Worm (Caenorhabditis elegans) whole organism, L3 larva: ENCODE results near the gene R107.9.

Experiments
- R02D3.7 ChIP-seq: fragments of 150-350 bp; optimal IDR thresholded peaks from 2 replicates; lab custom pipeline; 2014; ENCODE audit warnings: missing biosample characterization, missing genetic modification characterization
- ZK546.5 ChIP-seq: sonication (generic microtip); optimal IDR thresholded peaks from 2 replicates; lab custom pipeline; 2017; ENCODE audit warnings: missing biosample characterization, missing genetic modification characterization
- aly-2 ChIP-seq: fragments of 150-350 bp; optimal IDR thresholded peaks from 2 replicates; lab custom pipeline; 2014; ENCODE audit warnings: missing biosample characterization, missing genetic modification characterization
- ama-1 ChIP-seq: fragments of 150-350 bp; optimal IDR thresholded peaks from 2 replicates; lab custom pipeline; 2018
- ceh-16 ChIP-seq: sonication (generic microtip); optimal IDR thresholded peaks from 2 replicates; lab custom pipeline; 2017; ENCODE audit warnings: missing biosample characterization, missing genetic modification characterization
- ceh-28 ChIP-seq: fragments of 150-350 bp; optimal IDR thresholded peaks from 2 replicates; lab custom pipeline; 2014; ENCODE audit warnings: missing biosample characterization, missing genetic modification reagents, missing genetic modification characterization
- ceh-82 ChIP-seq: fragments of 150-350 bp; optimal IDR thresholded peaks from 2 replicates; lab custom pipeline; 2014; ENCODE audit warnings: missing biosample characterization, missing genetic modification characterization
- ceh-9 ChIP-seq: sonication (generic microtip); optimal IDR thresholded peaks from 2 replicates; lab custom pipeline; 2018; ENCODE audit warnings: missing biosample characterization, missing genetic modification characterization
- daf-12 ChIP-seq: fragments of 150-350 bp; optimal IDR thresholded peaks from 2 replicates; lab custom pipeline; 2014; ENCODE audit warnings: missing biosample characterization, missing genetic modification reagents, missing genetic modification characterization
- egl-27 ChIP-seq: sonication (generic microtip); optimal IDR thresholded peaks from 4 replicates; lab custom pipeline; 2017; ENCODE audit warnings: missing biosample characterization, missing genetic modification reagents, missing genetic modification characterization
- elt-1 ChIP-seq: fragments of 150-350 bp; optimal IDR thresholded peaks from 2 replicates; lab custom pipeline; 2014; ENCODE audit warnings: missing biosample characterization, missing genetic modification characterization
- elt-2 ChIP-seq: sonication (generic microtip); optimal IDR thresholded peaks from 2 replicates; lab custom pipeline; 2016; ENCODE audit warnings: missing genetic modification reagents, mild to moderate bottlenecking, missing genetic modification characterization, missing compliant biosample characterization
- elt-3 ChIP-seq, 3 experiments: fragments of 150-350 bp in 1 of 3; sonication (generic microtip) in 2 of 3; optimal IDR thresholded peaks; 2 replicates in 2 of 3; 4 replicates in 1 of 3; lab custom pipeline; 2014 to 2017; ENCODE audit warnings: missing biosample characterization in 3 of 3, missing genetic modification characterization in 3 of 3
- eor-1 ChIP-seq, 2 experiments: fragments of 150-350 bp; optimal IDR thresholded peaks; 2 replicates each; lab custom pipeline; 2014 to 2018; ENCODE audit warnings: missing biosample characterization in 2 of 2, missing genetic modification characterization in 2 of 2
- fkh-10 ChIP-seq: sonication (generic microtip); optimal IDR thresholded peaks from 2 replicates; lab custom pipeline; 2017; ENCODE audit warnings: missing biosample characterization, missing genetic modification reagents, missing genetic modification characterization
- fos-1 ChIP-seq: fragments of 150-350 bp; optimal IDR thresholded peaks from 2 replicates; lab custom pipeline; 2014; ENCODE audit warnings: missing biosample characterization, missing genetic modification characterization
- lin-15B ChIP-seq: fragments of 150-350 bp; optimal IDR thresholded peaks from 2 replicates; lab custom pipeline; 2014; ENCODE audit warnings: missing biosample characterization, missing genetic modification characterization
- lin-39 ChIP-seq: fragments of 150-350 bp; optimal IDR thresholded peaks from 2 replicates; lab custom pipeline; 2018; ENCODE audit warnings: missing biosample characterization, missing genetic modification reagents, missing genetic modification characterization
- lsy-12 ChIP-seq: sonication (generic microtip); optimal IDR thresholded peaks from 2 replicates; lab custom pipeline; 2016; ENCODE audit warnings: mild to moderate bottlenecking, missing genetic modification characterization, missing compliant biosample characterization
- mdl-1 ChIP-seq: fragments of 150-350 bp; optimal IDR thresholded peaks from 2 replicates; lab custom pipeline; 2014; ENCODE audit warnings: missing biosample characterization, missing genetic modification characterization
- mml-1 ChIP-seq: fragments of 150-350 bp; sonication (generic microtip); optimal IDR thresholded peaks from 3 replicates; lab custom pipeline; 2014; ENCODE audit warnings: missing biosample characterization, missing genetic modification characterization
- nhr-12 ChIP-seq: fragments of 150-350 bp; optimal IDR thresholded peaks from 2 replicates; lab custom pipeline; 2014; ENCODE audit warnings: missing biosample characterization, missing genetic modification characterization
- nhr-237 ChIP-seq: fragments of 150-350 bp; optimal IDR thresholded peaks from 2 replicates; lab custom pipeline; 2014; ENCODE audit warnings: missing biosample characterization, missing genetic modification characterization
- nhr-25 ChIP-seq: sonication (generic microtip); optimal IDR thresholded peaks from 2 replicates; lab custom pipeline; 2017; ENCODE audit warnings: missing biosample characterization, missing genetic modification characterization
- nhr-28 ChIP-seq: fragments of 150-350 bp; optimal IDR thresholded peaks from 2 replicates; lab custom pipeline; 2014; ENCODE audit warnings: missing biosample characterization, missing genetic modification characterization
- nhr-43 ChIP-seq: sonication (generic microtip); optimal IDR thresholded peaks from 2 replicates; lab custom pipeline; 2016; ENCODE audit warnings: mild to moderate bottlenecking, missing genetic modification characterization, missing compliant biosample characterization; ENCODE audit not compliant: poor library complexity, severe bottlenecking
- nhr-67 ChIP-seq: fragments of 150-350 bp; optimal IDR thresholded peaks from 2 replicates; lab custom pipeline; 2014; ENCODE audit warnings: missing biosample characterization, missing genetic modification characterization
- nhr-76 ChIP-seq: fragments of 150-350 bp; sonication (generic microtip); optimal IDR thresholded peaks from 5 replicates; lab custom pipeline; 2014; ENCODE audit warnings: missing biosample characterization, missing genetic modification characterization
- pqm-1 ChIP-seq: fragments of 150-350 bp; optimal IDR thresholded peaks from 2 replicates; lab custom pipeline; 2017; ENCODE audit warnings: missing biosample characterization, missing genetic modification characterization, inconsistent platforms
- sea-2 ChIP-seq: fragments of 150-350 bp; sonication (generic microtip); optimal IDR thresholded peaks from 4 replicates; lab custom pipeline; 2014; ENCODE audit warnings: missing biosample characterization, missing genetic modification reagents, missing genetic modification characterization
- skn-1 ChIP-seq: fragments of 150-350 bp; optimal IDR thresholded peaks from 2 replicates; lab custom pipeline; 2014; ENCODE audit warnings: missing biosample characterization, missing genetic modification characterization
- snpc-4 ChIP-seq: fragments of 150-350 bp; optimal IDR thresholded peaks from 2 replicates; lab custom pipeline; 2014; ENCODE audit warnings: missing biosample characterization, missing genetic modification characterization
- unc-39 ChIP-seq: sonication (generic microtip); optimal IDR thresholded peaks from 4 replicates; lab custom pipeline; 2017; ENCODE audit warnings: missing biosample characterization, missing genetic modification characterization
- unc-62 ChIP-seq: fragments of 150-350 bp; sonication (generic microtip); optimal IDR thresholded peaks from 4 replicates; lab custom pipeline; 2014; ENCODE audit warnings: missing biosample characterization, missing genetic modification reagents, missing genetic modification characterization
- zag-1 ChIP-seq: fragments of 150-350 bp; optimal IDR thresholded peaks from 2 replicates; lab custom pipeline; 2014; ENCODE audit warnings: missing biosample characterization, missing genetic modification characterization
- ztf-11 ChIP-seq: fragments of 150-350 bp; optimal IDR thresholded peaks from 2 replicates; lab custom pipeline; 2014; ENCODE audit warnings: missing biosample characterization, missing genetic modification characterization

R107.9 gene

ce11 chrIII:9022535-9022934, 15.2 kb upstream of the R107.9 start, which contains the start of gene F59B2.14:
Gene F59B2.14, minus strand, starts transcription at chrIII:9022635.
- TF ChIP-seq nhr-25 (tag; lab: Kevin White, UChicago) (no peak), fkh-10 (GFP tag; lab: Kevin White, UChicago) (no peak), ZK546.5 (tag; lab: Kevin White, UChicago) (no peak), elt-3 (tag; optimal IDR thresholded peaks at IDR 0.05; lab: Kevin White, UChicago) (no peak), ceh-9 (tag; lab: Kevin White, UChicago) (no peak), nhr-67 (tag; lab: Kevin White, UChicago) (no peak), nhr-28 (tag; lab: Kevin White, UChicago) (no peak), ceh-28 (no peak), ceh-16 (tag; lab: Kevin White, UChicago) (no peak), zag-1 (tag; lab: Kevin White, UChicago) (no peak), elt-1 (no peak), ama-1 (lab: Kevin White, UChicago) (no peak), aly-2 (tag; lab: Kevin White, UChicago) (no peak), mml-1 (tag; lab: Kevin White, UChicago) (no peak), mdl-1 (tag; lab: Kevin White, UChicago) (no peak), nhr-237 (tag; lab: Kevin White, UChicago) (no peak)

DNA sequence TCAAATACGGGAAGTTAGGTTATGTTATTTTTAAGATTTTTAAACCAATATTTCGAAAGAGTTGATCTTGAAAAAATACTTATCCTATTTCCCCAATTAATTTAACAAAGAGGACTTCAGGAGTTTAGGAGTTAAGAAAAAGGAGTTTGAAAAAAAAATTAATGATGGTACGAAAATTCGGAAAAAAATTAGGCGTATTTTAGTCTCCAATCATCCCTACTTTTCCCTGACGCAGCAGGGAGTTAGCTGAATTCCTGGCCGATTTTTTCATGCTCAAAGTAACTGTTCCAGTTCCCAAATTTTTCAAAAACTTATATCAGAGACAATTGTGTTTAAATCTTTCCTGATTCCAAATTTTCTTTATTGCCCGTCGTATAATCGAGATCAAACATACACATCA, 14.2 kb upstream of the R107.9 start:
- TF ChIP-seq unc-62 (no peak), lin-15B (tag; lab: Kevin White, UChicago) (no peak), egl-27 (tag; lab: Kevin White, UChicago) (no peak), ceh-9 (tag; lab: Kevin White, UChicago) (no peak), sea-2 (GFP tag; lab: Kevin White, UChicago) (no peak), ztf-11 (tag; lab: Kevin White, UChicago) (no peak), nhr-12 (no peak), R02D3.7 (tag; lab: Kevin White, UChicago) (no peak), eor-1 (tag; optimal IDR thresholded peaks at IDR 0.05; lab: Kevin White, UChicago) (no peak), ZK546.5 (tag; lab: Kevin White, UChicago) (no peak), snpc-4 (tag; lab: Kevin White, UChicago) (no peak), lin-39 (tag; lab: Kevin White, UChicago) (no peak), ceh-82 (tag; lab: Kevin White, UChicago) (no peak), unc-39 (no peak), fkh-10 (GFP tag; lab: Kevin White, UChicago) (no peak), nhr-43 (tag; lab: Kevin White, UChicago) (no peak), ceh-28 (no peak), zag-1 (tag; lab: Kevin White, UChicago) (no peak), fos-1 (tag; lab: Kevin White, UChicago) (no peak), pqm-1 (tag; lab: Kevin White, UChicago) (no peak)

ce11 chrIII:9026951-9027350, 10.8 kb upstream of the R107.9 start, which contains the start of gene F59B2.13:
Gene F59B2.13, minus strand, starts transcription at chrIII:9027051.
- TF ChIP-seq zag-1 (tag; lab: Kevin White, UChicago) (no peak), unc-39 (no peak), ceh-9 (tag; lab: Kevin White, UChicago) (no peak), R02D3.7 (tag; lab: Kevin White, UChicago) (no peak), elt-3 (tag; optimal IDR thresholded peaks at IDR 0.05; lab: Kevin White, UChicago) (no peak), pqm-1 (tag; lab: Kevin White, UChicago) (no peak), mdl-1 (tag; lab: Kevin White, UChicago) (no peak), lin-39 (tag; lab: Kevin White, UChicago) (no peak), nhr-12 (no peak), daf-12 (tag; lab: Kevin White, UChicago) (no peak), nhr-76 (tag; lab: Kevin White, UChicago) (no peak), lsy-12 (tag; lab: Kevin White, UChicago) (no peak), lin-15B (tag; lab: Kevin White, UChicago) (no peak)

- TF ChIP-seq R02D3.7 (tag; lab: Kevin White, UChicago) (no peak), elt-2 (tag; lab: Kevin White, UChicago) (peak; percentile 60), skn-1 (tag; lab: Kevin White, UChicago) (no peak), aly-2 (tag; lab: Kevin White, UChicago) (no peak), snpc-4 (tag; lab: Kevin White, UChicago) (no peak), mml-1 (tag; lab: Kevin White, UChicago) (no peak), ztf-11 (tag; lab: Kevin White, UChicago) (no peak), pqm-1 (tag; lab: Kevin White, UChicago) (peak; percentile 11), ama-1 (lab: Kevin White, UChicago) (no peak), lsy-12 (tag; lab: Kevin White, UChicago) (no peak), nhr-76 (tag; lab: Kevin White, UChicago) (no peak)
Observed at ce11 chrIII:9030818-9031217, 6.9 kb upstream of the R107.9 start.
